Fruit fly (Drosophila melanogaster): ENCODE results near the gene tgo.

dm6 chr3R:8992928-8993579 is 26.8 kb downstream of the tgo start, which contains the start of gene CG11975:
- TF ChIP-seq psq (optimal IDR thresholded peaks at IDR 0.05) (no peak), Dll (optimal IDR thresholded peaks at IDR 0.05) (no peak), pan (optimal IDR thresholded peaks at IDR 0.05) (no peak), usp (GFP tag; optimal IDR thresholded peaks at IDR 0.05) (no peak)

Measured in whole organism.